Worm (Caenorhabditis elegans) whole organism, young adult: ENCODE data around the gene kap-1.

Source experiments
- B0019.2 ChIP-seq: fragments of 200-800 bp; sonication (Bioruptor generic); conservative IDR thresholded peaks from 2 replicates; pipeline ENCODE4 v1.3.6; 2022; ENCODE audit warnings: missing genetic modification reagents, missing genetic modification characterization, missing compliant biosample characterization
- C06A6.2 ChIP-seq: fragments of 200-800 bp; sonication (Bioruptor generic); conservative IDR thresholded peaks from 2 replicates; pipeline ENCODE4 v1.3.6; 2022; ENCODE audit warnings: missing genetic modification characterization, missing compliant biosample characterization
- D2030.7 ChIP-seq: fragments of 200-800 bp; sonication (Bioruptor generic); IDR thresholded peaks from 2 replicates; pipeline ENCODE4 v1.3.6; 2022; ENCODE audit warnings: missing genetic modification reagents, missing genetic modification characterization, missing compliant biosample characterization
- F10E7.11 ChIP-seq: sonication (generic microtip); optimal IDR thresholded peaks from 2 replicates; lab custom pipeline; 2017; ENCODE audit warnings: mild to moderate bottlenecking, missing genetic modification characterization, moderate library complexity, missing compliant biosample characterization
- F37B4.10 ChIP-seq: fragments of 200-800 bp; sonication (Bioruptor generic); IDR thresholded peaks from 2 replicates; pipeline ENCODE4 v1.3.6; 2022; ENCODE audit warnings: missing genetic modification characterization, missing compliant biosample characterization
- F39B2.1 ChIP-seq: fragments of 200-800 bp; sonication (Bioruptor generic); IDR thresholded peaks from 2 replicates; pipeline ENCODE4 v1.3.6; 2022; ENCODE audit warnings: missing genetic modification reagents, missing genetic modification characterization, missing compliant biosample characterization
- F52B5.7 ChIP-seq: sonication (generic microtip); optimal IDR thresholded peaks from 2 replicates; lab custom pipeline; 2016; ENCODE audit warnings: mild to moderate bottlenecking, missing genetic modification characterization, missing compliant biosample characterization
- F55B11.4 ChIP-seq: sonication (generic microtip); optimal IDR thresholded peaks from 2 replicates; lab custom pipeline; 2016; ENCODE audit warnings: missing compliant biosample characterization, missing genetic modification characterization, borderline replicate concordance; ENCODE audit not compliant: insufficient read depth
- K12H6.12 ChIP-seq: fragments of 200-800 bp; sonication (Bioruptor generic); optimal IDR thresholded peaks from 2 replicates; lab custom pipeline; 2018; ENCODE audit warnings: mild to moderate bottlenecking, missing genetic modification characterization, missing compliant biosample characterization
- T07F8.4 ChIP-seq: sonication (generic microtip); optimal IDR thresholded peaks from 2 replicates; lab custom pipeline; 2016; ENCODE audit warnings: mild to moderate bottlenecking, missing genetic modification characterization, moderate library complexity, missing compliant biosample characterization
- Y53G8AR.9 ChIP-seq: fragments of 200-800 bp; sonication (Bioruptor generic); conservative IDR thresholded peaks from 2 replicates; pipeline ENCODE4 v1.3.6; 2022; ENCODE audit warnings: missing genetic modification reagents, missing genetic modification characterization, missing compliant biosample characterization
- Y56A3A.18 ChIP-seq: fragments of 200-800 bp; sonication (Bioruptor generic); IDR thresholded peaks from 2 replicates; pipeline ENCODE4 v1.3.6; 2022; ENCODE audit warnings: missing genetic modification reagents, missing genetic modification characterization, missing compliant biosample characterization
- Y67H2A.10 ChIP-seq: fragments of 200-800 bp; sonication (Bioruptor generic); conservative IDR thresholded peaks from 2 replicates; pipeline ENCODE4 v1.3.6; 2022; ENCODE audit warnings: missing genetic modification reagents, missing genetic modification characterization, missing compliant biosample characterization
- ama-1 ChIP-seq, 3 experiments: fragments of 150-350 bp in 1 of 3; sonication (generic microtip) in 2 of 3; optimal IDR thresholded peaks; 2 replicates each; lab custom pipeline; 2014 to 2018; ENCODE audit warnings: missing biosample characterization in 2 of 3, missing genetic modification characterization in 2 of 3, missing genetic modification reagents in 2 of 3
- attf-3 ChIP-seq: fragments of 200-800 bp; sonication (Bioruptor generic); conservative IDR thresholded peaks from 2 replicates; pipeline ENCODE4 v1.3.6; 2022; ENCODE audit warnings: missing genetic modification reagents, missing genetic modification characterization, missing compliant biosample characterization
- attf-6 ChIP-seq: fragments of 200-800 bp; sonication (Bioruptor generic); IDR thresholded peaks from 2 replicates; pipeline ENCODE4 v1.3.6; 2022; ENCODE audit warnings: missing genetic modification reagents, missing genetic modification characterization, missing compliant biosample characterization
- bed-1 ChIP-seq: fragments of 200-800 bp; sonication (Bioruptor generic); IDR thresholded peaks from 2 replicates; pipeline ENCODE4 v1.3.6; 2022; ENCODE audit warnings: missing genetic modification reagents, missing genetic modification characterization, missing compliant biosample characterization
- ccch-3 ChIP-seq: fragments of 200-800 bp; sonication (Bioruptor generic); optimal IDR thresholded peaks from 2 replicates; lab custom pipeline; 2018; ENCODE audit warnings: mild to moderate bottlenecking, missing genetic modification characterization, missing compliant biosample characterization
- cebp-1 ChIP-seq, 2 experiments: fragments of 200-800 bp in 1 of 2; sonication (Bioruptor generic) in 1 of 2; sonication (generic microtip) in 1 of 2; IDR thresholded peaks in 1 of 2; optimal IDR thresholded peaks in 1 of 2; 2 replicates each; pipeline versions ENCODE4 v1.3.6 to Lab custom; 2017 to 2022; ENCODE audit warnings: missing compliant biosample characterization in 2 of 2, missing genetic modification characterization in 2 of 2, mild to moderate bottlenecking in 1 of 2, missing genetic modification reagents in 1 of 2, moderate library complexity in 1 of 2
- cebp-2 ChIP-seq: fragments of 200-800 bp; sonication (Bioruptor generic); IDR thresholded peaks from 2 replicates; pipeline ENCODE4 v1.3.6; 2022; ENCODE audit warnings: missing genetic modification characterization, missing compliant biosample characterization
- ceh-58 ChIP-seq: fragments of 200-800 bp; sonication (Bioruptor generic); IDR thresholded peaks from 2 replicates; pipeline ENCODE4 v1.3.6; 2022; ENCODE audit warnings: missing genetic modification characterization, missing compliant biosample characterization
- ceh-91 ChIP-seq: fragments of 200-800 bp; sonication (Bioruptor generic); IDR thresholded peaks from 2 replicates; pipeline ENCODE4 v1.3.6; 2022; ENCODE audit warnings: missing genetic modification reagents, missing genetic modification characterization, missing compliant biosample characterization
- dpl-1 ChIP-seq: fragments of 150-350 bp; optimal IDR thresholded peaks from 2 replicates; lab custom pipeline; 2014; ENCODE audit warnings: missing biosample characterization, missing genetic modification reagents, missing genetic modification characterization
- efl-1 ChIP-seq: fragments of 150-350 bp; optimal IDR thresholded peaks from 2 replicates; lab custom pipeline; 2014; ENCODE audit warnings: missing biosample characterization, missing genetic modification reagents, missing genetic modification characterization
- egl-18 ChIP-seq: fragments of 200-800 bp; sonication (Bioruptor generic); IDR thresholded peaks from 2 replicates; pipeline ENCODE4 v1.3.6; 2022; ENCODE audit warnings: missing genetic modification reagents, missing genetic modification characterization, missing compliant biosample characterization
- egl-44 ChIP-seq: fragments of 200-800 bp; sonication (Bioruptor generic); IDR thresholded peaks from 2 replicates; pipeline ENCODE4 v1.3.6; 2022; ENCODE audit warnings: missing genetic modification reagents, missing genetic modification characterization, missing compliant biosample characterization
- egrh-3 ChIP-seq: fragments of 200-800 bp; sonication (Bioruptor generic); IDR thresholded peaks from 2 replicates; pipeline ENCODE4 v1.3.6; 2022; ENCODE audit warnings: missing genetic modification reagents, missing genetic modification characterization, missing compliant biosample characterization
- fkh-3 ChIP-seq: sonication (generic microtip); optimal IDR thresholded peaks from 2 replicates; lab custom pipeline; 2016; ENCODE audit warnings: mild to moderate bottlenecking, missing genetic modification characterization, missing compliant biosample characterization
- hlh-26 ChIP-seq: fragments of 200-800 bp; sonication (Bioruptor generic); conservative IDR thresholded peaks from 2 replicates; pipeline ENCODE4 v1.3.6; 2022; ENCODE audit warnings: missing genetic modification reagents, missing genetic modification characterization, missing compliant biosample characterization
- lag-1 ChIP-seq: fragments of 200-800 bp; sonication (Bioruptor generic); IDR thresholded peaks from 2 replicates; pipeline ENCODE4 v1.3.6; 2022; ENCODE audit warnings: missing genetic modification reagents, missing genetic modification characterization, missing compliant biosample characterization
- let-607 ChIP-seq, 2 experiments: fragments of 200-800 bp in 1 of 2; sonication (Bioruptor generic) in 1 of 2; sonication (generic microtip) in 1 of 2; optimal IDR thresholded peaks; 2 replicates each; lab custom pipeline; 2016 to 2018; ENCODE audit warnings: mild to moderate bottlenecking in 2 of 2, missing compliant biosample characterization in 2 of 2, missing genetic modification characterization in 2 of 2, moderate library complexity in 2 of 2, missing genotype in 1 of 2
- lsl-1 ChIP-seq: fragments of 200-800 bp; sonication (Bioruptor generic); optimal IDR thresholded peaks from 2 replicates; lab custom pipeline; 2018; ENCODE audit warnings: mild to moderate bottlenecking, missing genetic modification characterization, moderate library complexity, missing compliant biosample characterization
- madf-10 ChIP-seq: sonication (generic microtip); optimal IDR thresholded peaks from 2 replicates; lab custom pipeline; 2016; ENCODE audit warnings: mild to moderate bottlenecking, missing genetic modification characterization, missing compliant biosample characterization
- mcd-1 ChIP-seq: fragments of 200-800 bp; sonication (Bioruptor generic); IDR thresholded peaks from 2 replicates; pipeline ENCODE4 v1.3.6; 2022; ENCODE audit warnings: missing genetic modification reagents, missing genetic modification characterization, missing compliant biosample characterization
- mel-28 ChIP-seq: sonication (generic microtip); optimal IDR thresholded peaks from 2 replicates; lab custom pipeline; 2016; ENCODE audit warnings: borderline replicate concordance, mild to moderate bottlenecking, missing genetic modification characterization, missing compliant biosample characterization
- nfya-1 ChIP-seq: sonication (generic microtip); optimal IDR thresholded peaks from 2 replicates; lab custom pipeline; 2017; ENCODE audit warnings: antibody characterized with exemption, missing compliant biosample characterization, missing genetic modification characterization, borderline replicate concordance; ENCODE audit not compliant: insufficient read depth
- nfya-2 ChIP-seq: fragments of 200-800 bp; sonication (Bioruptor generic); IDR thresholded peaks from 2 replicates; pipeline ENCODE4 v1.3.6; 2022; ENCODE audit warnings: missing genetic modification reagents, missing genetic modification characterization, missing compliant biosample characterization
- nhr-27 ChIP-seq: fragments of 200-800 bp; sonication (Bioruptor generic); optimal IDR thresholded peaks from 2 replicates; lab custom pipeline; 2018; ENCODE audit warnings: mild to moderate bottlenecking, missing genetic modification characterization, moderate library complexity, missing compliant biosample characterization
- pha-4 ChIP-seq: fragments of 150-350 bp; sonication (generic microtip); optimal IDR thresholded peaks from 2 replicates; lab custom pipeline; 2014; ENCODE audit warnings: missing biosample characterization, missing genetic modification reagents, missing genetic modification characterization
- repo-1 ChIP-seq: sonication (generic microtip); optimal IDR thresholded peaks from 2 replicates; lab custom pipeline; 2017; ENCODE audit warnings: mild to moderate bottlenecking, missing genetic modification characterization, missing compliant biosample characterization
- snpc-3.4 ChIP-seq: sonication (generic microtip); optimal IDR thresholded peaks from 2 replicates; lab custom pipeline; 2017; ENCODE audit warnings: missing genetic modification characterization, mild to moderate bottlenecking, missing compliant biosample characterization, antibody characterized with exemption, moderate library complexity, missing genotype, missing genetic modification reagents
- tbp1 ChIP-seq: fragments of 200-800 bp; sonication (Bioruptor generic); optimal IDR thresholded peaks from 2 replicates; lab custom pipeline; 2018; ENCODE audit warnings: mild to moderate bottlenecking, missing genetic modification characterization, missing compliant biosample characterization
- tbx-9 ChIP-seq: sonication (generic microtip); optimal IDR thresholded peaks from 2 replicates; lab custom pipeline; 2016; ENCODE audit warnings: borderline replicate concordance, missing genetic modification characterization, inconsistent platforms, missing compliant biosample characterization
- unc-62 ChIP-seq: fragments of 150-350 bp; optimal IDR thresholded peaks from 2 replicates; lab custom pipeline; 2014; ENCODE audit warnings: missing biosample characterization, missing genetic modification reagents, missing genetic modification characterization
- ztf-18 ChIP-seq: sonication (generic microtip); optimal IDR thresholded peaks from 2 replicates; lab custom pipeline; 2016; ENCODE audit warnings: missing genotype, mild to moderate bottlenecking, missing genetic modification characterization, missing compliant biosample characterization
- ztf-25 ChIP-seq: fragments of 200-800 bp; sonication (Bioruptor generic); IDR thresholded peaks from 2 replicates; pipeline ENCODE4 v1.3.6; 2022; ENCODE audit warnings: missing genetic modification reagents, missing genetic modification characterization, missing compliant biosample characterization
- ztf-28 ChIP-seq: fragments of 200-800 bp; sonication (Bioruptor generic); IDR thresholded peaks from 2 replicates; pipeline ENCODE4 v1.3.6; 2022; ENCODE audit warnings: missing genetic modification reagents, missing genetic modification characterization, missing compliant biosample characterization
- ztf-3 ChIP-seq: fragments of 200-800 bp; sonication (Bioruptor generic); optimal IDR thresholded peaks from 2 replicates; lab custom pipeline; 2018; ENCODE audit warnings: mild to moderate bottlenecking, missing genetic modification characterization, missing compliant biosample characterization

The kap-1 gene

DNA sequence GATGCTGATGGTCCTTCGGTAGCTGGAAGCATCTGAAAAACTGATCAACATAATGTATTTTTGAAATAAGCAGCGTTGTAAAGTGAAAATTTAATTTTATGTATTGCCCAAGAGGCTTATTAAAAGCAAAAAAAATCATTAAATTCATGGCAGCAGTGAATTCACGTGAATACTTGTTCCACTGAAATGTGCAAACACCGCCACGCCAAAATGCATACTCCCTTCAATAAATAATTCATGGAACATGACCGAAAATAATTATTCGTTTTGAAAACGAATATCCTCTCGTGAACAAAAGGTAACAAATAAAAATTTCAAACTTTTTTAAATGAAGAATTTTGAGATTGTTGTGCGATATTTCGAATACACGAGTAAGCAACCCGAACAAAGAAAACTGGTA lies 18.7 kb downstream of the kap-1 start, which contains the start of gene F08F8.10 (continued):
- TF ChIP-seq nhr-27 (tag; lab: Kevin White, UChicago): no peak
- TF ChIP-seq ccch-3: no peak
- TF ChIP-seq T07F8.4: no peak
- no peak for TF ChIP-seq mcd-1 (GFP tag; lab: Robert Waterston, UW)
- no peak for TF ChIP-seq fkh-3 (tag; lab: Kevin White, UChicago)
- TF ChIP-seq D2030.7: no peak
- no peak for TF ChIP-seq repo-1 (tag; lab: Kevin White, UChicago)
- TF ChIP-seq ceh-58 (GFP tag; lab: Robert Waterston, UW): no peak
- no peak for TF ChIP-seq ztf-25 (GFP tag; lab: Robert Waterston, UW)
- no peak for TF ChIP-seq F52B5.7 (tag; lab: Kevin White, UChicago)
- no peak for TF ChIP-seq madf-10
- TF ChIP-seq F39B2.1: no peak
- peak; percentile 5 for TF ChIP-seq snpc-3.4 (tag; lab: Kevin White, UChicago)
- no peak for TF ChIP-seq dpl-1 (GFP tag; lab: Kevin White, UChicago)
- no peak for TF ChIP-seq ceh-91 (GFP tag; lab: Robert Waterston, UW)
- TF ChIP-seq egl-18 (GFP tag; lab: Robert Waterston, UW): no peak
- TF ChIP-seq F10E7.11 (tag; lab: Kevin White, UChicago): no peak
- no peak for TF ChIP-seq bed-1 (GFP tag; lab: Robert Waterston, UW)
- no peak for TF ChIP-seq unc-62
- TF ChIP-seq tbp1: peak; percentile 33
- no peak for TF ChIP-seq efl-1 (GFP tag; lab: Kevin White, UChicago)
- TF ChIP-seq hlh-26 (GFP tag; lab: Robert Waterston, UW): no peak
- TF ChIP-seq ztf-18 (tag; lab: Kevin White, UChicago): peak; percentile 14
- TF ChIP-seq B0019.2 (GFP tag; lab: Robert Waterston, UW): no peak
- TF ChIP-seq C06A6.2 (GFP tag; lab: Robert Waterston, UW): no peak
- no peak for TF ChIP-seq tbx-9 (tag; lab: Kevin White, UChicago)
- TF ChIP-seq Y53G8AR.9: no peak
- no peak for TF ChIP-seq egrh-3 (GFP tag; lab: Robert Waterston, UW)
- TF ChIP-seq F37B4.10 (GFP tag; lab: Robert Waterston, UW): no peak
- TF ChIP-seq egl-44: no peak
- TF ChIP-seq ztf-28 (GFP tag; lab: Robert Waterston, UW): no peak
- TF ChIP-seq K12H6.12 (tag; lab: Kevin White, UChicago): peak; percentile 8
- no peak for TF ChIP-seq cebp-2 (GFP tag; lab: Robert Waterston, UW)
- no peak for TF ChIP-seq ama-1 (optimal IDR thresholded peaks at IDR 0.05; lab: Kevin White, UChicago)
- no peak for TF ChIP-seq ama-1 (GFP tag; optimal IDR thresholded peaks at IDR 0.05; lab: Kevin White, UChicago)
- no peak for TF ChIP-seq nfya-1 (tag; lab: Kevin White, UChicago)
- TF ChIP-seq lag-1: no peak
- no peak for TF ChIP-seq cebp-1 (GFP tag; IDR thresholded peaks at IDR 0.05; lab: Robert Waterston, UW)
- TF ChIP-seq cebp-1 (tag; optimal IDR thresholded peaks at IDR 0.05; lab: Kevin White, UChicago): peak; percentile 39
- no peak for TF ChIP-seq pha-4 (tag; lab: Kevin White, UChicago)
- TF ChIP-seq ztf-3 (GFP tag; lab: Kevin White, UChicago): no peak
- no peak for TF ChIP-seq Y67H2A.10
- no peak for TF ChIP-seq let-607 (tag; optimal IDR thresholded peaks at IDR 0.05; lab: Kevin White, UChicago)
- TF ChIP-seq nfya-2 (GFP tag; lab: Robert Waterston, UW): no peak
- no peak for TF ChIP-seq lsl-1 (GFP tag; lab: Kevin White, UChicago)
- no peak for TF ChIP-seq Y56A3A.18 (GFP tag; lab: Robert Waterston, UW)
- no peak for TF ChIP-seq F55B11.4 (tag; lab: Kevin White, UChicago)
- no peak for TF ChIP-seq mel-28 (tag; lab: Kevin White, UChicago)
- no peak for TF ChIP-seq attf-6 (GFP tag; lab: Robert Waterston, UW)
- no peak for TF ChIP-seq attf-3
